Fruit fly (Drosophila melanogaster) whole organism, adult: ENCODE results near the gene Syx13.

Experiments
- CG11617 ChIP-seq: fragments of 200-800 bp; sonication (Bioruptor generic); optimal IDR thresholded peaks from 2 replicates; lab custom pipeline; 2017; ENCODE audit warnings: mild to moderate bottlenecking, missing biosample characterization, missing genetic modification reagents, missing genetic modification characterization
- CG14711 ChIP-seq: fragments of 200-800 bp; sonication (Bioruptor generic); optimal IDR thresholded peaks from 2 replicates; lab custom pipeline; 2018; ENCODE audit warnings: missing biosample characterization, mild to moderate bottlenecking, missing genetic modification characterization, moderate library complexity
- CG1620 ChIP-seq: fragments of 200-800 bp; sonication (Bioruptor generic); optimal IDR thresholded peaks from 2 replicates; lab custom pipeline; 2016; ENCODE audit warnings: missing biosample characterization, missing genetic modification characterization
- CG33017 ChIP-seq: fragments of 200-800 bp; sonication (Bioruptor generic); optimal IDR thresholded peaks from 2 replicates; lab custom pipeline; 2018; ENCODE audit warnings: missing biosample characterization, mild to moderate bottlenecking, missing genetic modification characterization, moderate library complexity
- CG7045 ChIP-seq: fragments of 200-800 bp; sonication (Bioruptor generic); optimal IDR thresholded peaks from 2 replicates; lab custom pipeline; 2017; ENCODE audit warnings: missing biosample characterization, mild to moderate bottlenecking, missing genetic modification characterization
- Clk ChIP-seq: fragments of 200-800 bp; sonication (Bioruptor generic); optimal IDR thresholded peaks from 2 replicates; lab custom pipeline; 2017; ENCODE audit warnings: missing biosample characterization, missing genetic modification characterization
- Crg-1 ChIP-seq: fragments of 200-800 bp; sonication (Bioruptor generic); optimal IDR thresholded peaks from 2 replicates; lab custom pipeline; 2016; ENCODE audit warnings: missing biosample characterization, missing genetic modification characterization
- Hr96 ChIP-seq: fragments of 200-800 bp; sonication (Bioruptor generic); optimal IDR thresholded peaks from 2 replicates; lab custom pipeline; 2016; ENCODE audit warnings: missing biosample characterization, missing genetic modification characterization
- bab1 ChIP-seq: fragments of 200-800 bp; sonication (Bioruptor generic); optimal IDR thresholded peaks from 3 replicates; lab custom pipeline; 2019; ENCODE audit warnings: missing biosample characterization, mild to moderate bottlenecking, missing genetic modification characterization, moderate library complexity
- cic ChIP-seq: fragments of 200-800 bp; sonication (Bioruptor generic); optimal IDR thresholded peaks from 2 replicates; lab custom pipeline; 2017; ENCODE audit warnings: missing biosample characterization, mild to moderate bottlenecking, missing genetic modification characterization, moderate library complexity
- kay ChIP-seq: fragments of 200-800 bp; sonication (Bioruptor generic); peaks from one replicate; lab custom pipeline; 2016; ENCODE audit warnings: missing biosample characterization, missing genetic modification characterization, borderline replicate concordance
- ovo ChIP-seq: fragments of 200-800 bp; sonication (Bioruptor generic); optimal IDR thresholded peaks from 2 replicates; lab custom pipeline; 2016; ENCODE audit warnings: missing biosample characterization, missing genetic modification characterization
- pad ChIP-seq: fragments of 200-800 bp; sonication (Bioruptor generic); optimal IDR thresholded peaks from 3 replicates; lab custom pipeline; 2017; ENCODE audit warnings: missing biosample characterization, missing genetic modification characterization, mild to moderate bottlenecking, moderate library complexity, missing genetic modification reagents
- toe ChIP-seq: fragments of 200-800 bp; sonication (Bioruptor generic); optimal IDR thresholded peaks from 2 replicates; lab custom pipeline; 2016; ENCODE audit warnings: missing biosample characterization, missing genetic modification characterization

DNA sequence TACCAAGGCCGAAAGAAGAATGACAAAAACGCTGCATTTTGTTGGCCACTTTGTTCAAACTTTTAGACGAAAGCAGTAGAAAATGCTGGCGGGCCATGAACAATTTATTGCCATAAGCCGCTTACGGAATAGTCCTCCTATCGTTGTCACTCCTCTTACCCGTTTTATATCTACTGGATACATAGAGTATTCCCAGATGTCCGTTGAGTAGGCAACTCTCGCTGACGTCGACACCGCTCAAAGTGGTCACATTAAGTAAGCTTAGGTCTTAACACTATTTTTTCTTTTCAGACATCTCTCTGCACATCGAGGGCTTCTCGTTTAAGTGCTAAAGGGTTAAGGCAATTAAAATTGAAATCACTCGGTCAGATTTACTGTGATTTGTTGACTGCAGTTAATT is 39.2 kb downstream of the Syx13 start:
- TF ChIP-seq CG7045 (GFP tag; lab: Kevin White, UChicago) (no peak), CG1620 (GFP tag; lab: Kevin White, UChicago) (no peak), ovo (GFP tag; lab: Kevin White, UChicago) (no peak), toe (GFP tag; lab: Kevin White, UChicago) (no peak), bab1 (GFP tag; lab: Kevin White, UChicago) (no peak), kay (GFP tag; lab: Kevin White, UChicago) (no peak), CG14711 (tag; lab: Kevin White, UChicago) (no peak), cic (GFP tag; lab: Kevin White, UChicago) (no peak), Crg-1 (GFP tag; lab: Kevin White, UChicago) (no peak), Hr96 (GFP tag; lab: Kevin White, UChicago) (no peak), Clk (GFP tag; lab: Kevin White, UChicago) (no peak), CG33017 (no peak), pad (no peak), CG11617 (GFP tag; lab: Kevin White, UChicago) (no peak)
